Worm (Caenorhabditis elegans) whole organism, late embryonic: ENCODE data around the gene F16B12.6.

Experiments used
- C08G9.2 ChIP-seq: sonication (generic microtip); optimal IDR thresholded peaks from 2 replicates; lab custom pipeline; 2016; ENCODE audit warnings: mild to moderate bottlenecking, missing genetic modification characterization, moderate library complexity, missing compliant biosample characterization
- T23F11.4 ChIP-seq: fragments of 200-800 bp; sonication (Bioruptor generic); optimal IDR thresholded peaks from 2 replicates; lab custom pipeline; 2018; ENCODE audit warnings: mild to moderate bottlenecking, missing genetic modification characterization, missing compliant biosample characterization
- ceh-2 ChIP-seq: sonication (generic microtip); optimal IDR thresholded peaks from 2 replicates; lab custom pipeline; 2016; ENCODE audit warnings: missing genotype, missing genetic modification characterization, missing compliant biosample characterization
- ceh-22 ChIP-seq: sonication (generic microtip); optimal IDR thresholded peaks from 2 replicates; lab custom pipeline; 2017; ENCODE audit warnings: missing biosample characterization, missing genetic modification characterization
- ceh-45 ChIP-seq: fragments of 200-800 bp; sonication (Bioruptor generic); IDR thresholded peaks from 2 replicates; pipeline ENCODE4 v1.3.6; 2022; ENCODE audit warnings: missing genetic modification reagents, missing genetic modification characterization, missing compliant biosample characterization
- ceh-9 ChIP-seq: sonication (generic microtip); optimal IDR thresholded peaks from 2 replicates; lab custom pipeline; 2016; ENCODE audit warnings: mild to moderate bottlenecking, missing genetic modification characterization, inconsistent platforms, missing compliant biosample characterization
- hlh-30 ChIP-seq: sonication (generic microtip); optimal IDR thresholded peaks from 2 replicates; lab custom pipeline; 2017; ENCODE audit warnings: antibody characterized with exemption, missing genetic modification characterization, missing compliant biosample characterization; ENCODE audit not compliant: insufficient read depth
- hlh-8 ChIP-seq: sonication (generic microtip); optimal IDR thresholded peaks from 2 replicates; lab custom pipeline; 2016; ENCODE audit warnings: missing genotype, missing genetic modification characterization, missing compliant biosample characterization
- nfya-1 ChIP-seq: sonication (generic microtip); optimal IDR thresholded peaks from 2 replicates; lab custom pipeline; 2017; ENCODE audit warnings: missing genetic modification characterization, mild to moderate bottlenecking, missing compliant biosample characterization, antibody characterized with exemption, moderate library complexity
- nhr-11 ChIP-seq: fragments of 150-350 bp; optimal IDR thresholded peaks from 2 replicates; lab custom pipeline; 2014; ENCODE audit warnings: missing biosample characterization, missing genetic modification characterization
- npax-4 ChIP-seq: sonication (generic microtip); optimal IDR thresholded peaks from 2 replicates; lab custom pipeline; 2016; ENCODE audit warnings: missing genetic modification characterization, missing compliant biosample characterization
- pag-3 ChIP-seq: sonication (generic microtip); optimal IDR thresholded peaks from 2 replicates; lab custom pipeline; 2016; ENCODE audit warnings: missing compliant biosample characterization, missing genetic modification characterization, borderline replicate concordance
- pax-1 ChIP-seq: fragments of 150-350 bp; optimal IDR thresholded peaks from 2 replicates; lab custom pipeline; 2014; ENCODE audit warnings: missing biosample characterization, missing genetic modification characterization
- unc-55 ChIP-seq: sonication (generic microtip); optimal IDR thresholded peaks from 2 replicates; lab custom pipeline; 2017; ENCODE audit warnings: missing biosample characterization, missing genetic modification reagents, missing genetic modification characterization

- TF ChIP-seq nfya-1 (tag; lab: Kevin White, UChicago): no peak
- no peak for TF ChIP-seq ceh-22 (tag; lab: Kevin White, UChicago)
- no peak for TF ChIP-seq hlh-30
- no peak for TF ChIP-seq ceh-9
- TF ChIP-seq npax-4: no peak
- no peak for TF ChIP-seq pax-1 (tag; lab: Kevin White, UChicago)
- TF ChIP-seq nhr-11 (tag; lab: Kevin White, UChicago): no peak
- no peak for TF ChIP-seq pag-3
- no peak for TF ChIP-seq hlh-8
- TF ChIP-seq ceh-45: no peak
- no peak for TF ChIP-seq C08G9.2 (tag; lab: Kevin White, UChicago)
- no peak for TF ChIP-seq ceh-2
- TF ChIP-seq T23F11.4 (GFP tag; lab: Kevin White, UChicago): no peak
- TF ChIP-seq unc-55: no peak
These were observed 43.5 kb downstream of the F16B12.6 start for ce11 chrX:14145634-14146033.
